Worm (Caenorhabditis elegans): ENCODE data around the gene Y45F10D.2.

ce11 chrIV:13807724-13808123 lies 33.2 kb upstream of the Y45F10D.2 start, which contains the start of gene Y45F10D.14:
- TF ChIP-seq sea-1 (GFP tag; conservative IDR thresholded peaks at IDR 0.05) (no peak), flt-1 (GFP tag; IDR thresholded peaks at IDR 0.05) (no peak), aly-1 (tag; optimal IDR thresholded peaks at IDR 0.05) (no peak), ama-1 (optimal IDR thresholded peaks at IDR 0.05) (no peak), tbx-37 (GFP tag; conservative IDR thresholded peaks at IDR 0.05) (no peak)
